Fruit fly (Drosophila melanogaster) Kc167 (cell line): Measurements from ENCODE around the gene EMC3.

Experiments
- Myc ChIP-seq: fragments of >200 bp; optimal IDR thresholded peaks from 2 replicates; lab custom pipeline; 2017; ENCODE audit warnings: missing external identifiers
- Sin3A ChIP-seq: fragments of >200 bp; optimal IDR thresholded peaks from 2 replicates; lab custom pipeline; 2018; ENCODE audit warnings: missing external identifiers
- h ChIP-seq: fragments of >200 bp; optimal IDR thresholded peaks from 3 replicates; lab custom pipeline; 2018; ENCODE audit warnings: missing external identifiers
- insv ChIP-seq: fragments of >200 bp; optimal IDR thresholded peaks from 3 replicates; lab custom pipeline; 2018; ENCODE audit warnings: missing external identifiers
- psq ChIP-seq: fragments of >200 bp; optimal IDR thresholded peaks from 2 replicates; lab custom pipeline; 2017; ENCODE audit warnings: missing external identifiers
- ttk ChIP-seq: sonication (Bioruptor generic); optimal IDR thresholded peaks from 2 replicates; lab custom pipeline; 2017; ENCODE audit warnings: missing external identifiers

Gene EMC3

DNA sequence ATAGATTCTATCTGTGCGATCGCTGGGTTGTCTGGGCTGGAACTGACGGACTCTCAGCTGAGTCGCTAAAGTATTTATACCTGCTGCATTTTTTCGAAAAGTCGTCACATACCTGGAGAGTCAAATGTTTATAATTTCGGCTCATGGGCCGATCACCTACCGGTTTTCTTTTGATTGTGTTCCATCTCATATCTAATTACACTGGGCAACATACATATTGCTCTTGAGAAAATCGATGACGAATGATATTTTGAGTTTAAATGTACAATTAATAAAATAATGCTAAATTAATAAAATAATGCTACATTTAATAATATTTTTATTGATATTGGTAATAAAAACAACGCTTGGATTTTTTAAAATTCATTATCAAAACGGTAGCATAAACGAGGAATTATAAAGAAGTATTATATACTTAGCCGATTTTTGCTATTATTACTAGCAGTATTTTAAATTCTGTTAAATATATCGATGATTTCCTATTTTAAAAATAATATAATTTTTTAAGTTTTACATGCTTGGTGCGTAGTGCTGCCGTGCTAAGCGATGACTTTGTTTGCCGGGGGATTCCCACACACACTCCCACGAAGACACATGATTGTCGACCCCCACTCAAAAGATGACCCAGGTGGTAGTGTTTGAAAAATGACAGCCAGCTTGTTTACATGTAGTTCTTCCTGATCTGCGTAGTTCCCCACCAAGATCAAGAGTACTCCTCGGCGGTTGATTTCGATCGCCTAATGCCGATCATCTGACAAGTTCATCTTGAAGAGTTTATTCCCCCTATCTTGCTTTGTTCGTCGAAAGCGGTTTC is 42.8 kb downstream of the EMC3 start, which contains the start of gene CG7294:
TSS of gene CG7294 (minus strand) at position 51 of the 814 bp plus-strand sequence.
- TF ChIP-seq insv (lab: Kevin White, UChicago) (no peak), h (lab: Kevin White, UChicago) (no peak)

dm6 chr2L:10688764-10689163 is 43.5 kb downstream of the EMC3 start:
- TF ChIP-seq insv (lab: Kevin White, UChicago) (no peak), h (lab: Kevin White, UChicago) (no peak), Myc (lab: Kevin White, UChicago) (no peak), Sin3A (no peak), psq (lab: Kevin White, UChicago) (no peak), ttk (lab: Kevin White, UChicago) (no peak)

- TF ChIP-seq Sin3A = no peak
- no peak for TF ChIP-seq insv (lab: Kevin White, UChicago)
- no peak for TF ChIP-seq ttk (lab: Kevin White, UChicago)
- no peak for TF ChIP-seq h (lab: Kevin White, UChicago)
- no peak for TF ChIP-seq Myc (lab: Kevin White, UChicago)
- no peak for TF ChIP-seq psq (lab: Kevin White, UChicago)
Observed at dm6 chr2L:10687794-10688185, 44.4 kb downstream of the EMC3 start.

DNA sequence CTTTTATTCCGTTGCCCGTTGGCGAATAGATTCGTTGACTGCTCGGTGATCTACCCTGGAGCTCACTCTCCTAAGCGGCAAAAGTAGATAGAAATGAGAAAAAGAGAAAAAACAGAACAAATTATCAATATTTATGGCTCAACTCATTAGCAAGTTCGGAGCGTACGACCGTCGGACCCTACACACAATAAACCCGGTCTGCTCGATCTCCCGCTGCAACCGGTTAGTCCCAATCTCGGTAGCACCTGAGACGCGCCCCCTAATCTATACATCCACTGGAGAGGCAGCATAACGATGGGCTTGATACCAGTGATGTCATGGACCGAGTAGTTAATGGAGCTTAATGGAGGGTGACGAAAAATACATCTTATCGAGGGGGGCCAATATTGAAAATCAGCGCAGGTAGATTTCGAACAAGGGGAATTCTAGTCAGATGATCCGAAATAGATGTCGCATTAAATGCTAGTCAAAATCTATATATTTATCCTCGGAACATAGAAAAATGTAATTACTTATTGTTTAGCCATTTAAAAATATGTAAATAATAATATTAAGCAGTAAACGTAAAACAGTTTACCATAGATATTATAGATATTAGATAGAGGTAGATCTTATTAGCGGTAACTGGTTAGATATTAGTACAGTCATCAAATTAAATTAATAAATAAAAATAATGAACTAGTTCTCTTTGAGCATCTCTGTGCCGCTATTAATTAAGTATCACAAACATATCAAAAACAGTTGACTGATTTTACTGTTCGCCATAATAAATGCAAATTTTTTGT is 45.0 kb downstream of the EMC3 start, which contains the start of gene CG7296:
TSS of gene CG7296 (minus strand) at position 58 of the 785 bp plus-strand sequence.
- no peak for TF ChIP-seq ttk (lab: Kevin White, UChicago)
- no peak for TF ChIP-seq psq (lab: Kevin White, UChicago)
- TF ChIP-seq Myc (lab: Kevin White, UChicago) = no peak
- no peak for TF ChIP-seq h (lab: Kevin White, UChicago)
- no peak for TF ChIP-seq Sin3A
- TF ChIP-seq insv (lab: Kevin White, UChicago) = no peak

dm6 chr2L:10685666-10686065 is 46.6 kb downstream of the EMC3 start:
- TF ChIP-seq psq (lab: Kevin White, UChicago) (no peak), Myc (lab: Kevin White, UChicago) (no peak), ttk (lab: Kevin White, UChicago) (no peak), insv (lab: Kevin White, UChicago) (no peak), Sin3A (no peak), h (lab: Kevin White, UChicago) (no peak)

dm6 chr2L:10684309-10684708 is 47.9 kb downstream of the EMC3 start, which contains the start of gene CG7299:
TSS of gene CG7299 (minus strand) at chr2L:10684409.
- TF ChIP-seq Sin3A (no peak), ttk (lab: Kevin White, UChicago) (no peak), Myc (lab: Kevin White, UChicago) (no peak), psq (lab: Kevin White, UChicago) (no peak)

DNA sequence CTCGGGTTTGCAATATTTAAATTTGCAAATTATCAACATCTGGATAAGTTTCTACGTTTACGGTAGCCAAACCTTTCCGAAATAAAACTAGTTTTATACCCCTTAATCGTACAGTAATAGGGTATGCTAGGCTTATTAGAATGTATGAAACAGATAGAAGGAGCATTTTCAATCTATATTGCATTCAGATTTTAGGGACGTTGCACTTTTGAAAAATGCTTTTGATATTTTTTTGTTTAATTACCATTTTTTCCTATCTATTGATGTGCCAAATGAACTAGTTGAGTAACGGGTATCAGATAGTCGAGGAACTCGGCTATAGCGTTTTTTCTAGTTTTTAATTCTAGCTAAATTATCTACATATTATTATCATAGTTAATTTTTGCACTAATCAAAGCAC is 49.3 kb downstream of the EMC3 start:
- TF ChIP-seq psq (lab: Kevin White, UChicago) (no peak), Sin3A (no peak), insv (lab: Kevin White, UChicago) (no peak)

DNA sequence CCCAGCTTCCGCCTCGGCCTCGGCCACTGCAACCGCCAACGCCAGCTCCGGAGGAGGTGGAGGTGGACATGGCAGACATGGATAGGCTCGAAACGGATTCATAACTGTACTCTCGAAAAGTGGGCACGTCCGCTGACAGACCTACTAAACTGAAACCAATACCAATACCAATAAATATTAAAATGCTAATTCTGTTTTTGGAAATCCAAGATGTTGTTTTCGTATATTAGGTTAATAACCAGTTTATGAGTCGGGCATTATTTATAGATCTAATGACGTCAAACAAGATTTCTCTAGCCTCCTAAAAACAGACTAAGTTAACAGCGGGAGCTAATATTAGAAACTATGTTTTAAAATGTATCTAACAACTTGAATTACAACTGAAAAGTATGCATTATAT is 50.0 kb downstream of the EMC3 start:
- TF ChIP-seq h (lab: Kevin White, UChicago) (no peak), psq (lab: Kevin White, UChicago) (no peak), Sin3A (no peak), insv (lab: Kevin White, UChicago) (no peak), Myc (lab: Kevin White, UChicago) (no peak), ttk (lab: Kevin White, UChicago) (no peak)

DNA sequence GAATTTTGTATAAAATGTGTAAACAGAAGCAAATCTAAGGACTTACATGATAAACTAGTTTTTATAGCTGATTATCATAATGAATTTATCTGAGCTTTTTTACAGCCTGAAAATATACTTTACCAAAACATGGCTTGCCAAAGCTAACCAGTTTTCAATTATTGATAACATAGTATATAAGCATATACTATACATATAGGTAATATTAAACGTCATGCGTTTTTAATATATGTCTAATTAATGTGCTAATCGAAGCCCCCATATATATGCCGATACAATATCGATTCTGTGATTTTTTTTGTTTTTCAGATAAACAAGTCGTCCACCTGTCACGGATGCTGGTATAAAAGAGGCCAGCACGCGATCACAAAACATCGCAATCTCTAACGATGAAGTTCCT is 50.6 kb downstream of the EMC3 start, which contains the start of gene CG17107:
TSS of gene CG17107 (plus strand) at position 301 of the 400 bp plus-strand sequence.
- no peak for TF ChIP-seq insv (lab: Kevin White, UChicago)
- no peak for TF ChIP-seq Sin3A
- no peak for TF ChIP-seq psq (lab: Kevin White, UChicago)
- no peak for TF ChIP-seq ttk (lab: Kevin White, UChicago)
